Fruit fly (Drosophila melanogaster): ENCODE results near the gene OXA1L.
A peak's percentile ranks its signal among the peaks of the same experiment; 100 is the strongest.

Gene OXA1L

DNA sequence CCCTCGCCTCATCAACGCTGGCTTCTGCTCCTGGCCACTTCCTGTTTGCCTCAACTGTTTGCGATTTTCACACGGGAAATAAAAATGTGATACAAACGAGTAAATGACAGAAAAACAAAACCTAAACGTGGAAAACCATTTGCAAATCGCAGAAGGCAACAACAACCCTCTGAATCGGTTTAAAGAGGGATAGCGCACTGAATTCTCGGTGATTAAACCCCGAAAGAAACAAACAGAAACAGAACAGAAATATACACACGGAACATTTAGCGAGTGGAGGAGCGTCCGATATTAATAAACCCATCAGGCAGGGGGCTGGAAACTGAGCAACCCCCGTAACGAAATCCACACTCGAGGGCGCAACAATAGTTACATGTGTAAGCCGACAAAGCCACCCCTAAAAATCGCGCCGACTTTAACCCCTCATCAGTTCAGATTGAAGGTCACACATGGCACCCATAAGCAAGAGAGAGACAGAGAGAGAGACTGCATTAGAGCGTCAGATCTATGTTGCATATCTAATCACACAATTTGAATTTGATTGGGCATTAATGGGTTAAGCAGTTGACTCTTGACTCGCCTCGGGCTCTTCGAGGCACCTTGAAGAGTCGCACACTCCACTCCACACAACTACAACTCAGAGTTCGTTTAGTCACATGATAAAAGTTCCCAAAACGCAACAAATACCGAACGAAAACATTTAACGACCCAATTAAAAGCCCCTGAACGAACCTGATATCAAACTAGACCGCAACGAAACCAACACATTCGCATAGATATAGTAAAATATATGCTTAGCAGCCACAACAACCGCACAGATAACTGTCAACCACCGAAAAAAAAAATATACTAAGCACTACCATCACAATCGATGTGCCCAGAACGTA is 24.4 kb downstream of the OXA1L start:
- TF ChIP-seq EcR (GFP tag; optimal IDR thresholded peaks at IDR 0.05), result no peak

DNA sequence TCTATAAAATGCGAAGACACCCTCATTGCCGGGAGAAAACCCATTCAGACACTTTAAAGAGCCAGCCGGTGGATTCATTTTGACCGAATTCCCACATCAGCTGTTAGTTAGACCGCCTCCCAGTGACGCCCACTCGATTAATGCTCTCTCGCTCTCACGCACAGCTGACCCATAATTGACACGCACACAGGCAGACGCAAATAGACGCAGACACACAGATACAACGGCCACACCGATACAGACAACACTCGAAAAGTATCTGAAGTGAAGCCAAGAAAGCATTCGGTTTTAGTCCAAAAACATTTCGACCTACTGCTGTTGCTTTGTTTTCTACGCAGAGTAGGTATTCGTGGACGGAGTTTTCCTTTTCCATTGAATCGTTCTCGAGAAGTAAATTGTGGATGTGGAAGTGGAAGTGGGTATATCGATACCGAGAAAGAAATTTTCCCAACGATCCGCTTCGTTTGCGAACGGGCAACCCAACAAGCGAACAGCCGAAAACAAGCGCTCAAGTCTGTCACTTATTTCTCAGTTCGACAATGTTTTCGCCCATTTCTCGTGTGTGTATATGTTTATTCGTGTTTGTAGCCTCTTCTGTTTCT is 26.1 kb downstream of the OXA1L start:
- no peak for TF ChIP-seq pan (optimal IDR thresholded peaks at IDR 0.05)
- no peak for TF ChIP-seq Dll (optimal IDR thresholded peaks at IDR 0.05)
- no peak for TF ChIP-seq CG8478 (optimal IDR thresholded peaks at IDR 0.05)
- no peak for TF ChIP-seq usp (GFP tag; optimal IDR thresholded peaks at IDR 0.05)
- no peak for TF ChIP-seq EcR (GFP tag; optimal IDR thresholded peaks at IDR 0.05)
- no peak for TF ChIP-seq psq (optimal IDR thresholded peaks at IDR 0.05)

DNA sequence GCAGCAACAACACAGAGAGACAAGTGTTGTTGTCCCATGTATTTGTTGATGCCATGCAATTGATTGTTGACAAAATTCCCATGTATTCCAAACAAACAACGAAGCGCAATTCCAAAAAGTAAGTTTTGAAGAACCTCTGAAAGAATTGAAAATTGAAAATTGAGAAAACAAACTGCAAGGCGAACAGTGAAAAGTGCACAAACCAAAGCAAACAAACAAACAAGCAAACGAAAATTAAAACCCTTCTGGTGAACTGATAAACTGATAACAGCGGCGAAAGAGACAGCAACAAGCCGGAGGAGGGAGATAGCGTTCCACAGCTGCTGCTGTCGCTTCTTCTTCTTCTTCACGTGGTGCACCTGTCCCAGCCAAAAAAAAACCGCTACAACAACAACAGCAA is 27.7 kb downstream of the OXA1L start:
- TF ChIP-seq EcR (GFP tag; optimal IDR thresholded peaks at IDR 0.05), result no peak
- no peak for TF ChIP-seq CG8478 (optimal IDR thresholded peaks at IDR 0.05)
- no peak for TF ChIP-seq Dll (optimal IDR thresholded peaks at IDR 0.05)
- no peak for TF ChIP-seq usp (GFP tag; optimal IDR thresholded peaks at IDR 0.05)
- no peak for TF ChIP-seq psq (optimal IDR thresholded peaks at IDR 0.05)
- TF ChIP-seq pan (optimal IDR thresholded peaks at IDR 0.05), result no peak

DNA sequence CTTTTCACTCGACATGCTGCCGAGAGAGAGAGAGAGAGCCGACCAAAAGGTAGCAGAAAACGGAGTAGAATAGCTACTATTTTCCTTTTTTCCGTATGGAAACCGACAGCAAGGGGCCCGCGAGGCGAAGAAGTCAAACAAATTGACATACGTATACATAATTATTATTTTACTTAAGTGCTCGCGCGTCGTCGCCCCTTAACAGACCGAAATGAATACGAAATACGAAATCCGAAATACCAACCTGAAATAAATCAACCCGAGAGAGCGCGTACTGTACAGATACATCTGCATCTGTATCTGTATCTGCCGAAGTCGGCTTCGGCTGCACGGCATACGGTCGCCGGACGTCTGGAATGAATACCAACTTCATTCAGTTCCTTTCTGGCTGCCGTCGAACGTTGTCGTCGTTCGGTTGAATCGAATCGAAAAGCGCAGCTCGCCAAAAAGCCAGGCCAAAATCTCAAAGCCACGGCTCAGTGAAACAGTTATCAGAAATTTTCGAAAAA is 28.7 kb downstream of the OXA1L start:
- TF ChIP-seq Dll (optimal IDR thresholded peaks at IDR 0.05) (no peak), psq (optimal IDR thresholded peaks at IDR 0.05) (no peak), CG8478 (optimal IDR thresholded peaks at IDR 0.05) (peak; percentile 22), pan (optimal IDR thresholded peaks at IDR 0.05) (no peak), usp (GFP tag; optimal IDR thresholded peaks at IDR 0.05) (no peak), EcR (GFP tag; optimal IDR thresholded peaks at IDR 0.05) (peak in 1 of 2 experiments; percentile 71)

DNA sequence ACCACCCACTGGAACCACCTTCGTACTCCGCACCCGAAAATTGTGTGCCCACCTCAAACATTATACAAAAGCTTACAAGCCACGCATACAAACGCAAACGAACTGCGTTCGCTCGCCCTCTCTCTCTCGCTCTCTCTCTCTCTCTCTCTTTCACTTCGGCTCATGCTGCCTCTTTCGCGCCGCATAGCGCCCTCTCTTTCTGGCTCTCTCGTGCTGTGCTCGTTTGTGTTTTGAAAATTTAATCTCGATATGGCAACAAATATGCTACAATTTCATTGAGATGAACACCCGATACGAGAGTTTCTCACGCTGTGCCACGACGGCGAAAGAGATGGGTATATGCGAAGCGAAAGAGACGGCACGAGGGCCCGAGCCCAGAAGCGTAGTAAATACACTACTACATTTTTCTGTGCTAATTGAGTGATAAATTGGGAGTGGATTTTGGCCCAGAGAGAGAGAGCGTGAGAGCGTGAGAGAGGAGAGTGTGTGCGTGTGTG is 29.7 kb downstream of the OXA1L start:
- TF ChIP-seq EcR (GFP tag; optimal IDR thresholded peaks at IDR 0.05) (peak in 1 of 2 experiments; percentile 43), usp (GFP tag; optimal IDR thresholded peaks at IDR 0.05) (no peak), CG8478 (optimal IDR thresholded peaks at IDR 0.05) (peak; percentile 98), psq (optimal IDR thresholded peaks at IDR 0.05) (no peak), Dll (optimal IDR thresholded peaks at IDR 0.05) (peak; percentile 86), pan (optimal IDR thresholded peaks at IDR 0.05) (no peak)

DNA sequence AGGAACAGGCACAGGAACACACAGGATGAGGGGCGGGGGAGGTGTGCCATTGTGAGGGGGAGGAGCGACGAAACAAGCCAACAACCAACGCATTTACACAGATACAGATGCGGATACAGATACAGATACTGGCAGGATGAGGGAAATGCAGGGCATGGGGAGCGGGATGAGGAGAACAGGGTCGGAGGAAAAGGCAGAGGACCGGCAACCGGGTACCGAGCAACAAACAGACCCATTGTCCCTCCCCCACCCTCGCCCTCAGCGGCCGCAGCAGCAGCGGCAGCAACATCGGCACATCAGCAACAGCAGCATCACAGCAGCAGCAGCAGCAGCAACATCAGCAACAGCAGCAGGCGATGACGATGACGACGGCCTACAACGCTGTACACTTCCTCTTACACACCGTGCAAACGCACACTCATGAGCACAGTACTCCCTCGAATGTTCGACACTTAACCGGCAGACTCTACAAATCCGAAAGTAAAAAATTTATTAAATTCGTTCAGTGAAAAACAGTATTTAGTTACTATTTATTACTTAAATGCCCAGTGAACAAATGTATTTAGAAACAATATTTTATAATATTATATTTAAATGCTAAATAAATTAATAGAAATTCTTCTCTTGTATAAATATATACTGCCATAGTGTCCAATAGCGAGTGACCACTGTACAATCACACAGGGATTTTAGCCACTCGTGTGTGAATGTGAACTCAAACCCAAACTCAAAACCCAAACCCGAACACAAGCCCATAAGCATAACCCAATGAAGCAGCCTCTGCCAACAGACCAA is 30.7 kb downstream of the OXA1L start:
- TF ChIP-seq CG8478 (optimal IDR thresholded peaks at IDR 0.05), result no peak
- TF ChIP-seq Dll (optimal IDR thresholded peaks at IDR 0.05), result peak; percentile 45

DNA sequence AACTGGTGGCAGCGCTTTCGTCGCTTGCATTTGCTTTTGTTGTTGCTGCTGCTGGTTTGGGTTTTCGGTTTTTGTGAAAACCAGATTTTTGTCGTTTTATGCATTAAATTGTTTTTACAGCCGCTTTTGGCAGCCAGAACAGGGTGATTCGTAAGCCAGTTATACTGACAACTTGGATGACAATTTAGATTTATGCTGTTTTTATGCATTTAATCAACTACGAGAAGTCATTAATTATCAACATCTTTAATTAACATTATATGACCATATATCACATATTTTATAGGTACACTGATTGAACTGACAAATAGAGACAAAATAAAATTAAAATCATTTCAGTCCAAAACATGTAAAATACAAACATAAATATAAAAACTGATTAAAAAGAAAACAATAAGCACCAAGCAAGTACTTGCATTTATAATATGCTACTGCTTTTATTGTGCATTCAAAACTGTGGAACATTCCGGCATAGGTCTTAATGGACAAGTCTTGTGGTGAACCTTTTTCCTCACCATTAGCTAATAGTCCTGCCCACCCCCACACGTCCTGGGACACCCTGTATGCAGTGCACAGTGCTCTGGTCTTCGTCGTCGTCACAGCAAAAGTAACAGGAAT is 31.4 kb downstream of the OXA1L start:
- TF ChIP-seq pan (optimal IDR thresholded peaks at IDR 0.05) (no peak), Dll (optimal IDR thresholded peaks at IDR 0.05) (no peak), usp (GFP tag; optimal IDR thresholded peaks at IDR 0.05) (no peak), CG8478 (optimal IDR thresholded peaks at IDR 0.05) (no peak), EcR (GFP tag; optimal IDR thresholded peaks at IDR 0.05) (no peak), psq (optimal IDR thresholded peaks at IDR 0.05) (no peak)

DNA sequence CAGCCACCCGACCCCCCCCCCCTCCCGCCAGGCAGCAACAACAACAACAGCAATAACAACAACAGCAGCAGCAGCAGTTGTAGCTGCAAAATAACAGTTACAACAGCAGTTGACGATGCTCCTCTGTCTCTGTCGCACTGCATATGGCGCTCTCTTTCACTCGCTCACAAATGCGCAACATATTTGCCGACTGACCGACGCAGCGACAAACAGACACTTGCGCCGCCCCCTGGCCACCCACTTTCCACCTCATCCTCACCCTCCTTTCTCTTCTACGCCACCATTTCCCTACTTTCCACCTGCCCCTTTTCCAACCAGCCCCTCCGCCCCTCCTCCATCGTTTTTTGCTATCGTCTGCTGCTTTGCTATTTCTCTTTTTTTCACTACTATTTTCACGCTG is 32.2 kb downstream of the OXA1L start:
- TF ChIP-seq CG8478 (optimal IDR thresholded peaks at IDR 0.05) (no peak), Dll (optimal IDR thresholded peaks at IDR 0.05) (no peak), pan (optimal IDR thresholded peaks at IDR 0.05) (no peak), usp (GFP tag; optimal IDR thresholded peaks at IDR 0.05) (no peak)

DNA sequence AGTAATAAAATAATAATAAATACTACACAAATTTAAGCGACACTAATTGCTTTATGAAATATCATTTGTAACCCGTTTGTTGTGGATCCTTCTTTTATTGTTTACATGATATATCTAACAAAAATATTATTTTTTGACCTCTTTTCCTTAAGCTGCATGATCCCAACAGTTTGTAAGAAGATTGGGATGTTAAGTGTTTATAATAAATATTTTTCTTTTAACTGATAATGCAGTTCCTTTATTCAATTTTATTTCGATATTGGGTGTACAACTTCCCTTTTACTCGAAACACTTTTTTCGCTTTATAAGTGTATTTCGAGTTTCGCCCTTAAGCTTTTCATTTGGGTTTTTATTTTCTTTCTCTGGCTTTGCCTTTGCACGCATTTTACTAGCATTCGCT is 32.7 kb downstream of the OXA1L start:
- TF ChIP-seq psq (optimal IDR thresholded peaks at IDR 0.05) (no peak), Dll (optimal IDR thresholded peaks at IDR 0.05) (no peak)

DNA sequence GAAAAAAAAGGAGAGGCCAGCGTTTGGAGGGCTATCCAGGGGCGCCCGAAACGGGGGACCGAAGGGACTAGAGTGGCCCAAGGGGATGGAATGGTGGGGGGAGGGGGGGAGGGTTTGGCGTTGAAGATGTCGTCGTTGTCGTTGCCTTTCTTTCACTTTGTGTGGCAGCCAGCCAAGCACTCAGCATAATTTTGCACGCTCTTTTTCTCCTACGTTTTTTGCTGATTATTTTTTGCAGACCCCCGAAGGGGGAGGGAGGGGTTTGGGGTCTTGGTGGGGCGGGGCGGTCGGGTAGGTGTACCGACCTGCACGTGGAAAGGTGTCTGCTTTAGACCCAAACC is 33.2 kb downstream of the OXA1L start:
- TF ChIP-seq CG8478 (optimal IDR thresholded peaks at IDR 0.05) (no peak), EcR (GFP tag; optimal IDR thresholded peaks at IDR 0.05) (peak in 1 of 2 experiments; percentile 19)

DNA sequence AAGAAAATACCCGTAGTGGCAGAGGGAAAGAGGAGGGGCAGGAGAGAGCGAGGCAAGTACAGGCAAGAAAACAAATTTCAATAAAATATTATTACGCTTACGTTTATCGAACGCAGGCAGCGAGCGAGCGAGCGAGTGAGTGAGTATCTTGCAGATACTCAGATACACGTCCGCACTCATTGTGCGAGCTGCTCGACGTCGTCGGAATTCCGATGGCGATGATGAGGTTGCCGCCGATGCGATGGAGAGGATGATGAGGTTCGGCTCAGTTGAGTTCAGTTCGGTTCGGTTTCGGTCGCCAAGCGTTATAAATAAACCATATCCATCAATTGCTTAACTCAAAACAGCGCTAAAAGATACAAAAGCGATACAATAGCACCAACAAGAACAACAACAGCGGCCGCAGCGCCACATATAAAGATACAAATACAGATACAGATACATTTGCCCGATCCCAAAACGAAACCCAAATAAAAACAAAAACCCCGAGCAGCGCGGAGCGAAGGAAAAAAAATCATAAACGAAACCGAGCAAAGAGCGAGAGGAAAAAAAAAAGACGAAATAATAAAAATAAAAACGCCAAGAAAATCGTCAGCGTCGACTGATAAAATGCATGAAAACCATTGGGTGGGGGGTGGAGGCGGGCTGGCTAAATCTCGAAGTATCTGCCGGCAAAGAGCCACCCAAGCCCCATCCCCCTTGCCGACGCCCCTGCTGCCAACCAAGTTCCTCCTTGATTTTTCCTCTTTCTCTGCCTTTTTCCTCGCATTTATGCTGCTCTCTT is 33.7 kb downstream of the OXA1L start:
- TF ChIP-seq pan (optimal IDR thresholded peaks at IDR 0.05) (no peak), EcR (GFP tag; optimal IDR thresholded peaks at IDR 0.05) (peak in 1 of 2 experiments; percentile 22)

Measured in whole organism.